Fruit fly (Drosophila melanogaster): ENCODE results near the gene CG2061.

DNA sequence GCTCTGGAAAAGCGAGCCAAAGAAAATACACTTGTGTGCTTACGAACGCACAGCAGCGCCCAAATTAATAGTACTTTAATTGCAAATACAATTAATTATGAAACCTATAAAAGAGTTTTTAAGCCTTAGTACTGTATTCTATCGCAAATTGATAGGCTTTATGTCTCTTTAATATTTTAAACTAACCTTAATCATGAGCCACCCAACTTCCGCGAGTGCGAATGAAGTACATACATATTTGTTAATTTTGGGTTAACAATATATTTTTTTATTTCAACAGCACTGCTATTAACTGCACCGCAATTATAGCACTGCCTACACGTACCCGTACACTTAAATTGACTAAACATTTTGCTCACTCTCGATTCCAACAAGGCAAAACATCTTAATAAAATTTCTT, 11.1 kb upstream of the CG2061 start:
- TF ChIP-seq bab1 (GFP tag; optimal IDR thresholded peaks at IDR 0.05) = peak; percentile 28
- TF ChIP-seq Crg-1 (GFP tag; optimal IDR thresholded peaks at IDR 0.05) = no peak
- TF ChIP-seq CG12768 (GFP tag; optimal IDR thresholded peaks at IDR 0.05) = peak; percentile 53
- TF ChIP-seq CG5204 (GFP tag; optimal IDR thresholded peaks at IDR 0.05) = peak; percentile 6
- TF ChIP-seq CG1620 (GFP tag; optimal IDR thresholded peaks at IDR 0.05) = no peak
- TF ChIP-seq kay (GFP tag; ENCODE audit: borderline replicate concordance) = no peak

Data from whole organism, adult.